In genomic region chrV:19655151-19655550, ce11 we compare ENCODE assay signal across 2 worm cellular contexts.
TF ChIP-seq lines count a peak whose summit lies in the region.

dmd-3 (minus strand) TSS chrV:19655251.

TF ChIP-seq in whole organism, L4 larva, 104 proteins besides CTCF, POLR2A, EP300 and RAD21:
- peak; percentile 63 for TF ChIP-seq aha-1 (tag; lab: Kevin White, UChicago)
- no peak for TF ChIP-seq ceh-62 (tag; optimal IDR thresholded peaks at IDR 0.05; lab: Kevin White, UChicago)

TF ChIP-seq in whole organism, young adult, 124 proteins besides CTCF, POLR2A, EP300 and RAD21:
- TF ChIP-seq rpc-1 (optimal IDR thresholded peaks at IDR 0.05; lab: Kevin White, UChicago) (no peak), rpc-1 (tag; optimal IDR thresholded peaks at IDR 0.05; lab: Kevin White, UChicago) (peak; percentile 3), unc-62 (GFP tag; optimal IDR thresholded peaks at IDR 0.05; lab: Kevin White, UChicago) (no peak), ztf-28 (GFP tag; IDR thresholded peaks at IDR 0.05; lab: Robert Waterston, UW) (no peak), nfyb-1 (GFP tag; IDR thresholded peaks at IDR 0.05; lab: Robert Waterston, UW) (no peak), chd-7 (tag; optimal IDR thresholded peaks at IDR 0.05; lab: Kevin White, UChicago) (no peak), rcor-1 (GFP tag; IDR thresholded peaks at IDR 0.05; lab: Robert Waterston, UW) (no peak)
